Fruit fly (Drosophila melanogaster): Measurements from ENCODE around the gene Wnt10.

Gene Wnt10

dm6 chr2L:7424907-7425689, 61.9 kb downstream of the Wnt10 start (continued):
- TF ChIP-seq sug (tag; optimal IDR thresholded peaks at IDR 0.05) = peak; percentile 42
- TF ChIP-seq her (GFP tag; optimal IDR thresholded peaks at IDR 0.05) = peak; percentile 76
- TF ChIP-seq sr (GFP tag; IDR thresholded peaks at IDR 0.05) = no peak
- TF ChIP-seq Pdp1 (GFP tag; optimal IDR thresholded peaks at IDR 0.05) = peak; percentile 59 to 74
- TF ChIP-seq otp (GFP tag; IDR thresholded peaks at IDR 0.05) = no peak
- no peak for TF ChIP-seq cad (GFP tag; optimal IDR thresholded peaks at IDR 0.05)
- peak; percentile 29 for TF ChIP-seq CG13894 (tag; optimal IDR thresholded peaks at IDR 0.05)
- 0 out of 3 replicates have a peak, but pooled peaks have one; percentile 20 for TF ChIP-seq H15 (GFP tag; IDR thresholded peaks at IDR 0.05)
- no peak for TF ChIP-seq prd (optimal IDR thresholded peaks at IDR 0.05)
- TF ChIP-seq prd (GFP tag; IDR thresholded peaks at IDR 0.05) = peak; percentile 70; the same call in 2 of the 3 replicates

- TF ChIP-seq CG11398 (GFP tag; optimal IDR thresholded peaks at IDR 0.05) (no peak), PHDP (tag; optimal IDR thresholded peaks at IDR 0.05) (no peak), ssp (GFP tag; IDR thresholded peaks at IDR 0.05) (0 out of 2 replicates have a peak, but pooled peaks have one; percentile 4), Stat92E (GFP tag; optimal IDR thresholded peaks at IDR 0.05) (no peak), CG15073 (GFP tag; optimal IDR thresholded peaks at IDR 0.05) (peak; percentile 47), CG2678 (tag; optimal IDR thresholded peaks at IDR 0.05) (no peak), lab (GFP tag; optimal IDR thresholded peaks at IDR 0.05) (no peak), GATAe (GFP tag; conservative IDR thresholded peaks at IDR 0.05) (no peak), CG8290 (GFP tag; optimal IDR thresholded peaks at IDR 0.05) (no peak), CG8290 (tag; optimal IDR thresholded peaks at IDR 0.05) (peak in 1 of 2 experiments; percentile 13), CG10274 (GFP tag; optimal IDR thresholded peaks at IDR 0.05) (peak; percentile 50), Rfx (GFP tag; IDR thresholded peaks at IDR 0.05) (peak; percentile 3), Spps (tag; optimal IDR thresholded peaks at IDR 0.05) (no peak), ken (GFP tag; IDR thresholded peaks at IDR 0.05) (0 out of 3 replicates have a peak, but pooled peaks have one; percentile 18), CG4730 (GFP tag; IDR thresholded peaks at IDR 0.05) (no peak), trh (GFP tag; optimal IDR thresholded peaks at IDR 0.05) (no peak), CG18011 (GFP tag; optimal IDR thresholded peaks at IDR 0.05) (no peak), CG1602 (GFP tag; optimal IDR thresholded peaks at IDR 0.05) (no peak), tup (GFP tag; optimal IDR thresholded peaks at IDR 0.05) (no peak), CG1529 (GFP tag; optimal IDR thresholded peaks at IDR 0.05) (no peak), Oli (tag; optimal IDR thresholded peaks at IDR 0.05) (no peak), chm (GFP tag; IDR thresholded peaks at IDR 0.05) (peak; percentile 25; the same call in 1 of the 2 replicates), eve (GFP tag; optimal IDR thresholded peaks at IDR 0.05) (no peak), Dfd (GFP tag; optimal IDR thresholded peaks at IDR 0.05) (no peak), CG10321 (GFP tag; IDR thresholded peaks at IDR 0.05) (no peak), cato (GFP tag; optimal IDR thresholded peaks at IDR 0.05; ENCODE audit: borderline replicate concordance) (no peak), MTF-1 (GFP tag; optimal IDR thresholded peaks at IDR 0.05; ENCODE audit: borderline replicate concordance) (no peak), exex (tag; optimal IDR thresholded peaks at IDR 0.05) (no peak), ab (GFP tag; optimal IDR thresholded peaks at IDR 0.05) (no peak), CG2199 (GFP tag; IDR thresholded peaks at IDR 0.05) (peak; percentile 30; the same call in 1 of the 3 replicates), p53 (GFP tag; optimal IDR thresholded peaks at IDR 0.05) (no peak), CG10654 (GFP tag; optimal IDR thresholded peaks at IDR 0.05) (no peak), Dbx (GFP tag; IDR thresholded peaks at IDR 0.05) (no peak), caup (GFP tag; optimal IDR thresholded peaks at IDR 0.05; ENCODE audit: severe bottlenecking) (no peak), grn (GFP tag; optimal IDR thresholded peaks at IDR 0.05) (no peak), Sox102F (GFP tag; optimal IDR thresholded peaks at IDR 0.05) (no peak), toy (GFP tag; IDR thresholded peaks at IDR 0.05) (no peak)
Measured at dm6 chr2L:7425690-7426056, 62.5 kb downstream of the Wnt10 start.
